Worm (Caenorhabditis elegans): Measurements from ENCODE around the gene F55C9.3.

DNA sequence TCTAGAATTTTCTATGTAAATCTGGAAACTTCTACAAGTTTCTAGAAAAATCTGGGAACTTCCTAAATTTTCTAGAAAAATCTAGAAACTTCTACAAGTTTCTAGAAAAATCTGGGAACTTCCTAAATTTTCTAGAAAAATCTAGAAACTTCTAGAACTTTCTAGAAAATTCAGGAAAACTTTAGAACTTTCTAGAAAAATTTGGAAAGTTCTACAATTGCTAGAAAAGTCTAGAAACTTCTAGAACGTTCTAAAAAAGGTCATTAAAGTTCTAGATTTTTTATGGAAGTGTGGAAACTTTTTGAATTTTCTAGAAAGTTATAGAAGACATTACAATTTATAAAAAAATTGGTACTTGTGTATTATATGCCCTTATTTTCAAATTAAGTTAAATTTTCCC lies 5.1 kb upstream of the F55C9.3 start, which contains the start of gene F55C9.5:
- TF ChIP-seq ama-1 (optimal IDR thresholded peaks at IDR 0.05) (no peak), sea-1 (GFP tag; conservative IDR thresholded peaks at IDR 0.05) (no peak), hmg-4 (GFP tag; optimal IDR thresholded peaks at IDR 0.05) (no peak), ets-7 (tag; optimal IDR thresholded peaks at IDR 0.05) (no peak), ceh-36 (tag; optimal IDR thresholded peaks at IDR 0.05) (no peak)

Data from whole organism, early embryonic.